Fruit fly (Drosophila melanogaster) whole organism, embryonic: Measurements from ENCODE around the gene CG15347.

Experiments used
- C15 ChIP-seq: fragments of 200-800 bp; sonication (Bioruptor generic); IDR thresholded peaks from 3 replicates; pipeline ENCODE4 v1.3.6; 2022; ENCODE audit warnings: missing biosample characterization, missing genetic modification characterization
- CG10543 ChIP-seq: fragments of 200-800 bp; sonication (Bioruptor generic); optimal IDR thresholded peaks from 3 replicates; lab custom pipeline; 2017; ENCODE audit warnings: missing biosample characterization, mild to moderate bottlenecking, missing genetic modification characterization, moderate library complexity
- CG12391 ChIP-seq: fragments of 200-800 bp; sonication (Bioruptor generic); optimal IDR thresholded peaks from 3 replicates; lab custom pipeline; 2018; ENCODE audit warnings: missing biosample characterization, mild to moderate bottlenecking, missing genetic modification characterization, moderate library complexity
- CG12769 ChIP-seq: fragments of 200-800 bp; sonication (Bioruptor generic); optimal IDR thresholded peaks from 2 replicates; lab custom pipeline; 2019; ENCODE audit warnings: missing biosample characterization, mild to moderate bottlenecking, missing genetic modification characterization, moderate library complexity
- CG15073 ChIP-seq: fragments of 200-800 bp; sonication (Bioruptor generic); optimal IDR thresholded peaks from 2 replicates; lab custom pipeline; 2016; ENCODE audit warnings: missing biosample characterization, missing genetic modification characterization
- CG16863 ChIP-seq: fragments of 200-800 bp; sonication (Bioruptor generic); optimal IDR thresholded peaks from 3 replicates; lab custom pipeline; 2016; ENCODE audit warnings: missing biosample characterization, missing genetic modification characterization
- CG17385 ChIP-seq: fragments of 200-800 bp; sonication (Bioruptor generic); optimal IDR thresholded peaks from 3 replicates; lab custom pipeline; 2018; ENCODE audit warnings: missing biosample characterization, mild to moderate bottlenecking, missing genetic modification characterization
- CG2116 ChIP-seq: fragments of 200-800 bp; sonication (Bioruptor generic); optimal IDR thresholded peaks from 3 replicates; lab custom pipeline; 2018; ENCODE audit warnings: missing biosample characterization, mild to moderate bottlenecking, missing genetic modification characterization
- CG30020 ChIP-seq: fragments of 200-800 bp; optimal IDR thresholded peaks from 2 replicates; lab custom pipeline; 2019; ENCODE audit warnings: missing biosample characterization, mild to moderate bottlenecking, missing genetic modification characterization, moderate library complexity
- CG31224 ChIP-seq: fragments of 200-800 bp; sonication (Bioruptor generic); IDR thresholded peaks from 2 replicates; pipeline ENCODE4 v1.3.6; 2022; ENCODE audit warnings: missing biosample characterization, missing genetic modification characterization
- CG32767 ChIP-seq: fragments of 200-800 bp; sonication (Bioruptor generic); IDR thresholded peaks from 2 replicates; pipeline ENCODE4 v1.3.6; 2022; ENCODE audit warnings: missing biosample characterization, missing genetic modification characterization
- CG32772 ChIP-seq: fragments of 200-800 bp; sonication (Bioruptor generic); IDR thresholded peaks from 2 replicates; pipeline ENCODE4 v1.3.6; 2022; ENCODE audit warnings: missing biosample characterization, missing genetic modification characterization
- CG34224 ChIP-seq: fragments of 200-800 bp; sonication (Bioruptor generic); IDR thresholded peaks from 3 replicates; pipeline ENCODE4 v1.3.6; 2022; ENCODE audit warnings: missing biosample characterization, missing genetic modification characterization; ENCODE audit not compliant: partially characterized antibody
- CG34376 ChIP-seq: fragments of 200-800 bp; sonication (Bioruptor generic); optimal IDR thresholded peaks from 2 replicates; lab custom pipeline; 2018; ENCODE audit warnings: missing biosample characterization, mild to moderate bottlenecking, missing genetic modification characterization
- CG4360 ChIP-seq: fragments of 200-800 bp; sonication (Bioruptor generic); IDR thresholded peaks from 2 replicates; pipeline ENCODE4 v1.3.6; 2022; ENCODE audit warnings: missing biosample characterization, missing genetic modification characterization
- CG4424 ChIP-seq: fragments of 200-800 bp; sonication (Bioruptor generic); optimal IDR thresholded peaks from 3 replicates; lab custom pipeline; 2016; ENCODE audit warnings: missing biosample characterization, missing genetic modification characterization
- CG6854 ChIP-seq: fragments of 200-800 bp; sonication (Bioruptor generic); optimal IDR thresholded peaks from 3 replicates; lab custom pipeline; 2017; ENCODE audit warnings: missing biosample characterization, mild to moderate bottlenecking, missing genetic modification characterization
- CG7987 ChIP-seq: fragments of 200-800 bp; sonication (Bioruptor generic); optimal IDR thresholded peaks from 2 replicates; lab custom pipeline; 2018; ENCODE audit warnings: missing biosample characterization, mild to moderate bottlenecking, missing genetic modification characterization, moderate library complexity
- CrebB ChIP-seq: fragments of 200-800 bp; sonication (Bioruptor generic); optimal IDR thresholded peaks from 3 replicates; lab custom pipeline; 2018; ENCODE audit warnings: missing biosample characterization, mild to moderate bottlenecking, missing genetic modification characterization
- D ChIP-seq, 2 experiments: fragments of 200-800 bp in 1 of 2; fragments of >200 bp in 1 of 2; sonication (Bioruptor generic) in 1 of 2; optimal IDR thresholded peaks; 2 replicates in 1 of 2; 3 replicates in 1 of 2; lab custom pipeline; 2017; ENCODE audit warnings: mild to moderate bottlenecking in 1 of 2, missing biosample characterization in 1 of 2, missing genetic modification characterization in 1 of 2, missing genetic modification reagents in 1 of 2
- Dip3 ChIP-seq: fragments of 200-800 bp; sonication (Bioruptor generic); optimal IDR thresholded peaks from 3 replicates; lab custom pipeline; 2016; ENCODE audit warnings: missing biosample characterization, missing genetic modification characterization
- Dll ChIP-seq: fragments of 200-800 bp; sonication (Bioruptor generic); IDR thresholded peaks from 4 replicates; pipeline ENCODE4 v1.3.6; 2022; ENCODE audit warnings: missing biosample characterization, missing genetic modification characterization; ENCODE audit not compliant: partially characterized antibody
- E2f2 ChIP-seq: fragments of 200-800 bp; sonication (Bioruptor generic); IDR thresholded peaks from 2 replicates; pipeline ENCODE4 v1.3.6; 2022; ENCODE audit warnings: missing biosample characterization, missing genetic modification characterization
- HmgZ ChIP-seq: fragments of 200-800 bp; sonication (Bioruptor generic); optimal IDR thresholded peaks from 2 replicates; lab custom pipeline; 2018; ENCODE audit warnings: missing biosample characterization, mild to moderate bottlenecking, missing genetic modification characterization
- Med ChIP-seq: fragments of 200-800 bp; sonication (Bioruptor generic); peaks from one replicate; lab custom pipeline; 2016; ENCODE audit warnings: missing biosample characterization, missing genetic modification characterization, mild to moderate bottlenecking, inconsistent platforms, moderate library complexity
- Pdp1 ChIP-seq, 2 experiments: fragments of 200-800 bp; sonication (Bioruptor generic); optimal IDR thresholded peaks; 3 replicates each; lab custom pipeline; 2016; ENCODE audit warnings: missing biosample characterization in 2 of 2, missing genetic modification characterization in 2 of 2, mild to moderate bottlenecking in 1 of 2, moderate library complexity in 1 of 2
- Stat92E ChIP-seq, 3 experiments: fragments of >200 bp in 2 of 3; fragments of 200-800 bp in 1 of 3; sonication (Bioruptor generic) in 1 of 3; optimal IDR thresholded peaks; 2 replicates each; lab custom pipeline; 2017 to 2019; ENCODE audit warnings: missing biosample characterization in 3 of 3, missing genetic modification characterization in 3 of 3, mild to moderate bottlenecking in 1 of 3, moderate library complexity in 1 of 3
- abd-A ChIP-seq: fragments of 200-800 bp; sonication (Bioruptor generic); optimal IDR thresholded peaks from 3 replicates; lab custom pipeline; 2019; ENCODE audit warnings: missing biosample characterization, mild to moderate bottlenecking, missing genetic modification characterization, moderate library complexity
- ash1 ChIP-seq: fragments of 200-800 bp; sonication (Bioruptor generic); optimal IDR thresholded peaks from 2 replicates; lab custom pipeline; 2018; ENCODE audit warnings: missing biosample characterization, mild to moderate bottlenecking, missing genetic modification characterization
- ci ChIP-seq: fragments of 200-800 bp; sonication (Bioruptor generic); IDR thresholded peaks from 3 replicates; pipeline ENCODE4 v1.3.6; 2022; ENCODE audit warnings: missing biosample characterization, missing genetic modification characterization
- corto ChIP-seq: fragments of 200-800 bp; sonication (Bioruptor generic); optimal IDR thresholded peaks from 2 replicates; lab custom pipeline; 2016; ENCODE audit warnings: missing biosample characterization, mild to moderate bottlenecking, missing genetic modification characterization, moderate library complexity
- cwo ChIP-seq: fragments of 200-800 bp; sonication (Bioruptor generic); optimal IDR thresholded peaks from 3 replicates; lab custom pipeline; 2017; ENCODE audit warnings: missing biosample characterization, missing genetic modification characterization, mild to moderate bottlenecking, moderate library complexity, missing genetic modification reagents
- ftz-f1 ChIP-seq: fragments of 200-800 bp; sonication (Bioruptor generic); optimal IDR thresholded peaks from 2 replicates; lab custom pipeline; 2016; ENCODE audit warnings: missing biosample characterization, missing genetic modification characterization
- fu2 ChIP-seq: fragments of 200-800 bp; sonication (Bioruptor generic); optimal IDR thresholded peaks from 2 replicates; lab custom pipeline; 2016; ENCODE audit warnings: missing biosample characterization, missing genetic modification characterization
- hkb ChIP-seq, 2 experiments: fragments of 200-800 bp in 1 of 2; fragments of >200 bp in 1 of 2; sonication (Bioruptor generic) in 1 of 2; IDR thresholded peaks in 1 of 2; optimal IDR thresholded peaks in 1 of 2; 2 replicates each; pipeline versions ENCODE4 v1.3.6 to Lab custom; 2017 to 2022; ENCODE audit warnings: missing biosample characterization in 1 of 2, missing genetic modification characterization in 1 of 2
- klu ChIP-seq: fragments of 200-800 bp; sonication (Bioruptor generic); IDR thresholded peaks from 2 replicates; pipeline ENCODE4 v1.3.6; 2022; ENCODE audit warnings: missing biosample characterization, missing genetic modification characterization
- lab ChIP-seq: fragments of 200-800 bp; sonication (Bioruptor generic); optimal IDR thresholded peaks from 3 replicates; lab custom pipeline; 2017; ENCODE audit warnings: missing biosample characterization, missing genetic modification characterization, mild to moderate bottlenecking, moderate library complexity, missing genetic modification reagents
- mirr ChIP-seq: fragments of 200-800 bp; sonication (Bioruptor generic); optimal IDR thresholded peaks from 3 replicates; lab custom pipeline; 2018; ENCODE audit warnings: missing biosample characterization, mild to moderate bottlenecking, missing genetic modification characterization
- nom ChIP-seq: fragments of 200-800 bp; sonication (Bioruptor generic); optimal IDR thresholded peaks from 2 replicates; lab custom pipeline; 2017; ENCODE audit warnings: missing biosample characterization, missing genetic modification characterization, mild to moderate bottlenecking, moderate library complexity, missing genetic modification reagents
- phol ChIP-seq: fragments of 200-800 bp; sonication (Bioruptor generic); optimal IDR thresholded peaks from 3 replicates; lab custom pipeline; 2018; ENCODE audit warnings: missing biosample characterization, mild to moderate bottlenecking, missing genetic modification characterization, moderate library complexity
- sd ChIP-seq: fragments of 200-800 bp; sonication (Bioruptor generic); optimal IDR thresholded peaks from 3 replicates; lab custom pipeline; 2018; ENCODE audit warnings: missing biosample characterization, mild to moderate bottlenecking, missing genetic modification characterization, moderate library complexity
- sens ChIP-seq: fragments of 200-800 bp; sonication (Bioruptor generic); peaks from one replicate; lab custom pipeline; 2016; ENCODE audit warnings: missing biosample characterization, missing genetic modification characterization
- sqz ChIP-seq: fragments of 200-800 bp; sonication (Bioruptor generic); optimal IDR thresholded peaks from 3 replicates; lab custom pipeline; 2018; ENCODE audit warnings: missing biosample characterization, mild to moderate bottlenecking, missing genetic modification characterization
- sug ChIP-seq: fragments of 200-800 bp; optimal IDR thresholded peaks from 2 replicates; lab custom pipeline; 2019; ENCODE audit warnings: missing biosample characterization, mild to moderate bottlenecking, missing genetic modification characterization, moderate library complexity
- unpg ChIP-seq: fragments of 200-800 bp; sonication (Bioruptor generic); optimal IDR thresholded peaks from 3 replicates; lab custom pipeline; 2018; ENCODE audit warnings: missing biosample characterization, mild to moderate bottlenecking, missing genetic modification characterization, moderate library complexity

Gene CG15347

dm6 chrX:8412197-8413160 lies 48.2 kb downstream of the CG15347 start (continued):
- TF ChIP-seq mirr (GFP tag; lab: Kevin White, UChicago), result peak; percentile 79
- peak; percentile 58; the same call in 1 of the 3 replicates for TF ChIP-seq ci (GFP tag; lab: Robert Waterston, UW)
- peak; percentile 75 for TF ChIP-seq sqz (GFP tag; lab: Kevin White, UChicago)
- no peak for TF ChIP-seq corto
- peak; percentile 73 for TF ChIP-seq CG17385 (GFP tag; lab: Kevin White, UChicago)
- TF ChIP-seq sug (tag; lab: Kevin White, UChicago), result peak; percentile 94
- 0 out of 2 replicates have a peak, but pooled peaks have one; percentile 11 for TF ChIP-seq CG32767
- TF ChIP-seq CG15073 (GFP tag; lab: Kevin White, UChicago), result peak; percentile 71
- TF ChIP-seq CG32772 (GFP tag; lab: Robert Waterston, UW), result no peak
- no peak for TF ChIP-seq CrebB (tag; lab: Kevin White, UChicago)
- TF ChIP-seq CG30020, result no peak
- no peak for TF ChIP-seq ash1 (GFP tag; lab: Kevin White, UChicago)
- no peak for TF ChIP-seq CG31224 (GFP tag; lab: Robert Waterston, UW)
- TF ChIP-seq CG10543 (GFP tag; lab: Kevin White, UChicago), result peak; percentile 68
- TF ChIP-seq Dip3 (GFP tag; lab: Kevin White, UChicago), result no peak
- TF ChIP-seq sd (tag; lab: Kevin White, UChicago), result peak; percentile 16
- no peak for TF ChIP-seq CG34376 (GFP tag; lab: Kevin White, UChicago)
- TF ChIP-seq CG4424, result no peak
- no peak for TF ChIP-seq E2f2 (GFP tag; lab: Robert Waterston, UW)
- TF ChIP-seq CG16863 (GFP tag; lab: Kevin White, UChicago), result no peak
- TF ChIP-seq unpg (GFP tag; lab: Kevin White, UChicago), result no peak
- TF ChIP-seq lab (GFP tag; lab: Kevin White, UChicago), result peak; percentile 49
- TF ChIP-seq Med (GFP tag; lab: Kevin White, UChicago), result peak; percentile 52
- peak; percentile 11 for TF ChIP-seq HmgZ
- TF ChIP-seq hkb (optimal IDR thresholded peaks at IDR 0.05; lab: Kevin White, UChicago), result no peak
- TF ChIP-seq hkb (GFP tag; IDR thresholded peaks at IDR 0.05; lab: Robert Waterston, UW), result peak; percentile 7; the same call in 1 of the 2 replicates
- peak; percentile 22 for TF ChIP-seq nom (GFP tag; lab: Kevin White, UChicago)
- TF ChIP-seq fu2 (GFP tag; lab: Kevin White, UChicago), result no peak
- no peak for TF ChIP-seq CG12391 (tag; lab: Kevin White, UChicago)
- TF ChIP-seq CG12769, result peak; percentile 23
- TF ChIP-seq abd-A (tag; lab: Kevin White, UChicago), result peak; percentile 23
- peak; percentile 26 for TF ChIP-seq CG7987 (GFP tag; lab: Kevin White, UChicago)
- peak; percentile 17 for TF ChIP-seq ftz-f1 (GFP tag; lab: Kevin White, UChicago)
- no peak for TF ChIP-seq Dll (GFP tag; lab: Robert Waterston, UW)
- peak in 1 of 3 experiments; percentile 2 for TF ChIP-seq Stat92E (GFP tag; optimal IDR thresholded peaks at IDR 0.05; lab: Kevin White, UChicago)
- no peak for TF ChIP-seq CG2116
- peak; percentile 71 for TF ChIP-seq CG4360
- peak in 1 of 2 experiments; percentile 96 for TF ChIP-seq Pdp1 (GFP tag; optimal IDR thresholded peaks at IDR 0.05; lab: Kevin White, UChicago)
- no peak for TF ChIP-seq CG34224
- TF ChIP-seq D (optimal IDR thresholded peaks at IDR 0.05; lab: Kevin White, UChicago), result peak; percentile 44
- TF ChIP-seq D (GFP tag; optimal IDR thresholded peaks at IDR 0.05; lab: Kevin White, UChicago), result no peak
- TF ChIP-seq sens (GFP tag; lab: Kevin White, UChicago), result peak; percentile 6
- TF ChIP-seq klu (GFP tag; lab: Robert Waterston, UW), result no peak
- peak; percentile 9 for TF ChIP-seq CG6854
- TF ChIP-seq phol (tag; lab: Kevin White, UChicago), result no peak
- TF ChIP-seq C15, result no peak
- peak; percentile 25 for TF ChIP-seq cwo (GFP tag; lab: Kevin White, UChicago)
